Worm (Caenorhabditis elegans) whole organism, mixed stage, embryonic: Measurements from ENCODE around the gene gsnl-1.

Experiments
- bed-3 ChIP-seq: fragments of 200-800 bp; sonication (Bioruptor generic); optimal IDR thresholded peaks from 3 replicates; lab custom pipeline; 2018; ENCODE audit warnings: mild to moderate bottlenecking, missing genetic modification characterization, moderate library complexity, missing compliant biosample characterization
- elt-3 ChIP-seq: fragments of 150-350 bp; optimal IDR thresholded peaks from 2 replicates; lab custom pipeline; 2014; ENCODE audit warnings: missing biosample characterization, missing genetic modification characterization
- mab-5 ChIP-seq: fragments of 150-350 bp; optimal IDR thresholded peaks from 2 replicates; lab custom pipeline; 2014; ENCODE audit warnings: missing biosample characterization, missing genetic modification characterization
- nhr-12 ChIP-seq: fragments of 150-350 bp; optimal IDR thresholded peaks from 2 replicates; lab custom pipeline; 2014; ENCODE audit warnings: missing biosample characterization, missing genetic modification characterization
- nhr-237 ChIP-seq: fragments of 150-350 bp; optimal IDR thresholded peaks from 2 replicates; lab custom pipeline; 2014; ENCODE audit warnings: missing biosample characterization, missing genetic modification characterization
- nhr-28 ChIP-seq: fragments of 150-350 bp; optimal IDR thresholded peaks from 2 replicates; lab custom pipeline; 2014; ENCODE audit warnings: missing biosample characterization, missing genetic modification characterization
- pha-4 ChIP-seq: fragments of 150-350 bp; optimal IDR thresholded peaks from 2 replicates; lab custom pipeline; 2018; ENCODE audit warnings: missing biosample characterization, missing genetic modification reagents, missing genetic modification characterization
- unc-120 ChIP-seq: sonication (generic microtip); optimal IDR thresholded peaks from 2 replicates; lab custom pipeline; 2017; ENCODE audit warnings: missing genetic modification characterization, missing compliant biosample characterization; ENCODE audit not compliant: poor library complexity, severe bottlenecking
- unc-39 ChIP-seq: fragments of 150-350 bp; optimal IDR thresholded peaks from 2 replicates; lab custom pipeline; 2014; ENCODE audit warnings: missing biosample characterization, missing genetic modification characterization
- unc-62 ChIP-seq: fragments of 150-350 bp; optimal IDR thresholded peaks from 2 replicates; lab custom pipeline; 2014; ENCODE audit warnings: missing biosample characterization, missing genetic modification reagents, missing genetic modification characterization
- zip-8 ChIP-seq: fragments of 150-350 bp; optimal IDR thresholded peaks from 2 replicates; lab custom pipeline; 2014; ENCODE audit warnings: missing biosample characterization, missing genetic modification characterization
- ztf-11 ChIP-seq: fragments of 150-350 bp; optimal IDR thresholded peaks from 2 replicates; lab custom pipeline; 2014; ENCODE audit warnings: missing biosample characterization, missing genetic modification characterization

ce11 chrV:9513590-9513989 is 16.7 kb downstream of the gsnl-1 start, which contains the start of gene eif-2Bdelta:
- TF ChIP-seq pha-4 (tag; lab: Kevin White, UChicago): no peak
- no peak for TF ChIP-seq unc-120 (tag; lab: Kevin White, UChicago)
- no peak for TF ChIP-seq elt-3 (tag; lab: Kevin White, UChicago)
- no peak for TF ChIP-seq bed-3 (GFP tag; lab: Kevin White, UChicago)
- no peak for TF ChIP-seq nhr-28
- no peak for TF ChIP-seq nhr-237 (tag; lab: Kevin White, UChicago)
- no peak for TF ChIP-seq unc-62
- no peak for TF ChIP-seq unc-39
- no peak for TF ChIP-seq ztf-11 (tag; lab: Kevin White, UChicago)
- no peak for TF ChIP-seq mab-5 (tag; lab: Kevin White, UChicago)
- no peak for TF ChIP-seq nhr-12
- no peak for TF ChIP-seq zip-8 (tag; lab: Kevin White, UChicago)
